Worm (Caenorhabditis elegans) whole organism, midembryonic: ENCODE measurements around the gene vwa-8.

Experiments
- T22C8.4 ChIP-seq: fragments of 200-800 bp; sonication (Bioruptor generic); IDR thresholded peaks from 2 replicates; pipeline ENCODE4 v1.3.6; 2022; ENCODE audit warnings: missing genetic modification characterization, missing compliant biosample characterization
- cog-1 ChIP-seq: sonication (generic microtip); optimal IDR thresholded peaks from 2 replicates; lab custom pipeline; 2016; ENCODE audit warnings: missing genetic modification characterization, missing compliant biosample characterization
- flt-1 ChIP-seq: fragments of 200-800 bp; sonication (Bioruptor generic); IDR thresholded peaks from 2 replicates; pipeline ENCODE4 v1.3.6; 2022; ENCODE audit warnings: missing genetic modification characterization, missing compliant biosample characterization
- klf-2 ChIP-seq: fragments of 200-800 bp; sonication (Bioruptor generic); conservative IDR thresholded peaks from 2 replicates; pipeline ENCODE4 v1.3.6; 2022; ENCODE audit warnings: missing genetic modification reagents, missing genetic modification characterization, missing compliant biosample characterization
- med-1 ChIP-seq: sonication (generic microtip); optimal IDR thresholded peaks from 2 replicates; lab custom pipeline; 2017; ENCODE audit warnings: missing genetic modification characterization, mild to moderate bottlenecking, missing compliant biosample characterization, antibody characterized with exemption, missing genetic modification reagents; ENCODE audit not compliant: insufficient read depth
- ref-1 ChIP-seq: fragments of 200-800 bp; sonication (Bioruptor generic); conservative IDR thresholded peaks from 2 replicates; pipeline ENCODE4 v1.3.6; 2022; ENCODE audit warnings: missing genetic modification reagents, missing genetic modification characterization, missing compliant biosample characterization
- tab-1 ChIP-seq: fragments of 200-800 bp; sonication (Bioruptor generic); IDR thresholded peaks from 2 replicates; pipeline ENCODE4 v1.3.6; 2022; ENCODE audit warnings: missing genetic modification characterization, missing compliant biosample characterization
- ztf-23 ChIP-seq: fragments of 200-800 bp; sonication (Bioruptor generic); IDR thresholded peaks from 2 replicates; pipeline ENCODE4 v1.3.6; 2022; ENCODE audit warnings: missing genetic modification reagents, missing genetic modification characterization, missing compliant biosample characterization
- ztf-29 ChIP-seq: fragments of 200-800 bp; sonication (Bioruptor generic); IDR thresholded peaks from 2 replicates; pipeline ENCODE4 v1.3.6; 2022; ENCODE audit warnings: missing genetic modification reagents, missing genetic modification characterization, missing compliant biosample characterization

The vwa-8 gene

DNA sequence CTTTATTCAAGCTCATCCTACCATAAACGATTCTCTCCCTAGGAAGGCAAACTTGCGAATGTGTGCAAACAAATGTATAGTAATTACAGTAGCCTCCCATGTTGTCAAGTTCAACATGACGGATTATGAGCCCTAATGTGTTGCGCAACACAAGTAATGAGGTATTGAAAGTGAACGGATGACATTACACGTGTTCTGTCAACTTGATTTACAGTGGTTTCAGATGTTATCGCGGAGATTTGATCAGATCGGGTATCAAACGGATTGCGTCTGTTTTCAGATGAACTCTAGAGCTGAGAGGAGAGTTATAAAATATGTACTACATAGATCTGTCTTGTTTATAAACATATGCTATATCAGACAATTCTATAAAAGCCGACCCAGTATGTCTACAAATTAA is 11.1 kb downstream of the vwa-8 start:
- TF ChIP-seq med-1 (GFP tag; lab: Kevin White, UChicago) (no peak), cog-1 (tag; lab: Kevin White, UChicago) (no peak), klf-2 (no peak), T22C8.4 (no peak), ztf-23 (no peak)

DNA sequence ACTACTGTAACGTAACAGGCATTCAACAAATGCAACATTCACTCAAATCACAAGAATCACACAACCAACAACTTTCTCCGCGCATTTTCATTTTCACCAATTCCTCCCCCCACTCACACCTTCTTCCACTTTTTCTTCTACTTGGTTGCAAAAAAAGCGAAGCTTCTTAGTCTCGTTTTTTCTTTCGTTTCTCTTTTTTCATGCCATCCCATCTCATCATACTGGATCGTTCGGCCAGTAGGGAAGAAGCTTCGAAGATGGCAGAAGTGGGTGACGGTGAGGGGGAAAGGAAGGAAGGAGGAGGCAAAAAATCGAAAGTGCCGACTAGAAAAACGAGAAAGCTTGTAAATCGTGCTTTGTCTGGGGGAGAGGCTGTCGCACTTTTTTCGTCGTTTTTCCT is 11.8 kb downstream of the vwa-8 start:
- TF ChIP-seq flt-1 (GFP tag; lab: Robert Waterston, UW) (no peak), klf-2 (no peak), ztf-29 (GFP tag; lab: Robert Waterston, UW) (no peak), ztf-23 (no peak), T22C8.4 (no peak), ref-1 (no peak), med-1 (GFP tag; lab: Kevin White, UChicago) (no peak), cog-1 (tag; lab: Kevin White, UChicago) (no peak), tab-1 (no peak)

DNA sequence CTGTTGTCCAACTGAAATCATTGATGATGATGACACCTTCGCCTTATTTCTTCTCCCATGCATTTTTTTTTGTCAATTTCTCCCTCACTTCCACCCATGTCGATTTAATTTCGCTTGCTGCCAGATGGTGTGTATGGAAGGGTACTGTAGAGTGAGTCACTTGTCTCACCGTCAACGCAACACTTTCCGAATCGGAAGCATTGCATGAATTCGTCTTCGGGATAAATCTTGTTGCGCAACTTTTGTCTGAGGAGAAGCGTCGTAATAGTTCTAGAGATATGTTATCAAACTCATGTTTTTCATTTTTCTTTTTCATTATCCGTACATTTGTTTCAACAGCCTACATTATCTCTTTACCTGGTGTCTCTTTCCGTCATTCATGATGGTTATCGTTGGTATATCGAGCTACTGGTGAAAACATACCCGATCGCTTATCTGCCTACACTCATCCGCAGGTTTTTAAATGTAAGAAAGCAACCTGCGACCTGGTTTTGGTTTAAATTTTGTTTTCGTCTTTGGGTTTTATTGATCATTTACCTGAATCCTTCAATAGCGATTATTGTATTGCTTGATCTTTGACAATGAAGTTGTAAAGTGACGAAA is 13.3 kb downstream of the vwa-8 start:
- TF ChIP-seq tab-1 (no peak), med-1 (GFP tag; lab: Kevin White, UChicago) (no peak), flt-1 (GFP tag; lab: Robert Waterston, UW) (no peak), ref-1 (no peak), ztf-29 (GFP tag; lab: Robert Waterston, UW) (no peak), ztf-23 (no peak), klf-2 (no peak), T22C8.4 (no peak), cog-1 (tag; lab: Kevin White, UChicago) (no peak)

DNA sequence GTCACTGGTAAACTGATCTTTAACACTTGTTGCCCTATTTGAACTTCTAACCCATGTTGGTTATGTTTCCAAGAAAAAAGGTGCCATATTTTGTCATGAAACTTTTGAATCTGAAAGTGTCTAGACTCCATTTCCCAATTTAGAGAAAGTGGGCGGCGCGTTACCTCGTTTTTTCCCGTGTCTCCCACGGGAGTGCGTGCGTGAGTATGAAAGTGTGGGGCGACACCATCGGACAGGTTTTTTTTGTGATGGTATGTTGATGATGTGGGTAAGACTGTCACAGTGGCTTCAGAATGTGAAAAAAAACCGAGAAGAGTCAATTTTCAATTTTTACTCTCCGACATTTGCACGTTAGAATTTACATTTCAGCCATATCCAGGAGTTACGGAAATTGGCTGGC is 14.5 kb downstream of the vwa-8 start:
- no peak for TF ChIP-seq cog-1 (tag; lab: Kevin White, UChicago)
- no peak for TF ChIP-seq T22C8.4
- no peak for TF ChIP-seq ztf-23
- TF ChIP-seq ref-1 = no peak
- no peak for TF ChIP-seq tab-1
- TF ChIP-seq med-1 (GFP tag; lab: Kevin White, UChicago) = no peak
- no peak for TF ChIP-seq flt-1 (GFP tag; lab: Robert Waterston, UW)
- no peak for TF ChIP-seq klf-2
- TF ChIP-seq ztf-29 (GFP tag; lab: Robert Waterston, UW) = no peak

DNA sequence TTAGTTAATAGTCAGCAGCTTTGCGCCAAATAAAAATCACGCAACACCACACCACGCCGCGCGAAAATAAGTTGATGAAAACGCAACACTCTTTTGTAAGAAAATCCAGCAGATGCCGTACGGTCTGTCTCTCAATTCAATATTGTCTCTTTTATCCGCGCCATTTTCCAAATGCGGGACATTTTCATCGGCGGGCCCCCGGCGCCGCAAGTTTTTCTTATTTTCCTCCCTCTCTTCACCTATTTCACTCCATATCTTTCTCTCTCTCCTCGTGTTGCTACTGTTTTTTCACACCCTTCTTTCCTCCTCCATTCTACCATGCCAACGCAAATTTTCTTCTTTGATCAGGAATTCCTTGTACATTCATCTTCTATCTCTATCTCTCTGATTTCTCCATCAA is 15.1 kb downstream of the vwa-8 start:
- TF ChIP-seq med-1 (GFP tag; lab: Kevin White, UChicago) (no peak), ztf-29 (GFP tag; lab: Robert Waterston, UW) (no peak), tab-1 (no peak), klf-2 (no peak), flt-1 (GFP tag; lab: Robert Waterston, UW) (no peak), T22C8.4 (no peak), ref-1 (no peak), cog-1 (tag; lab: Kevin White, UChicago) (no peak), ztf-23 (no peak)

DNA sequence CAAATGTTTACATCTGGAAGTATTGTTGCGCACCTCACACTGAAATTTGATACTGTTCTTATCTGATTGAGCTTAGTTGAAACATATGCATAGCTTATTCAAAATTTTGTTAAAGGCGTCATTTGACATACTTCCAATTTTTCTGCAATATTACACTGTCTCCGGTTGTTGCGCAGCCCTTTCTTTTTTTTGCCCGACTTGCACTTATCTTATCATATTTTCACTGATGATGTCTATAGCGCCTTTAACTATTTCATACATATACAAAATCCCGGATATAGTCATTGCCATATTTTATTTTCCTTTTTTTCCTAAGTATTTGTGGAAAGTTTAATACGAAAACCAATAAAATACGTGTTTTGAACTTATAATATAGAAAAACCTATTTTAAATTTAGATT is 15.5 kb downstream of the vwa-8 start:
- TF ChIP-seq med-1 (GFP tag; lab: Kevin White, UChicago) (no peak), T22C8.4 (no peak), ztf-29 (GFP tag; lab: Robert Waterston, UW) (no peak), ztf-23 (no peak), ref-1 (no peak), cog-1 (tag; lab: Kevin White, UChicago) (no peak)

DNA sequence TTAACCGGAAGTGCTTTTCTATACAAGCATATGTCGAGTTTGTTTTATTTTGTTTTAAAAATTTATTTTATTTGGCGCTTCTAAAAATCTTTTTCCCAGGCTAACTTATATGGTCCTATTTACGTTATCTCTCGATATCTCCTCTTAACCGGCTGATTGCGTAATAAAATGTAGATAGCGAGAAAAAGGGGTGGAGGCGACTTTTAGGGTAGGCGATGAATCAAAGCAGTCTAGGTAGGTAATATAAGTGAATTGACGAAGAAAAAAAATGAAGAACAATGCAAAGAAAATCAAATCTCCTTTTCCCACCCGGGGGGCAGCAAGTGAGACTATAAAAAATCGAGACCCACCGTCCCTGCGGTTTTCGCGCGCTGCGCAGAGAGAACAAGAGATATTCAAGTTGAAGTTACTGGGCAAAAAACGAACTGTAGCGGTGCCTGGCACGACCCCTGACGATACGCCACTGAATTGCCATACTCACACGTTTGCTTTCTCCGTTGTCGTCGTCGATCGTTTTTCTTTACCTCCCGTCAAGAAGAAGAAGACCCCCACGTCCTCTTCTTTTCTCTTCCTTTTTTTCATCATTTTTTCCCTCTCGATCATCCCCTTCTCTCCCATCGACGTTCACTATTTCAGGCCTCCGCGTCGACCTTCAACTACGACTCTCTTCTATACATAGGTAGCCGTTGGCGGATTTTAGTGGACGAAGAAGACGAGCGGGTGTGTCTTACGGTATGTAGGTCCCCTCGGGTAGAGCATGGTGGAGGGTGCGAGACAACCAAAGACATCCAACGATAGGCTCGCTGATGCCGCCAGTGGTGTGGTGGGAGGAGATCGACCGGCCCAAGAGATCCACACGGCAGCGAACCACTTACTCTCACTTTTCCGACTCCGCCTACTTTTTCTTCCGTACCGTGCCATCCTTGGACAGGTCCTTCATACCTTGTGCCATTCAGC is 16.9 kb downstream of the vwa-8 start, which contains the start of gene nhr-25:
nhr-25 (plus strand) TSS at position 637 of the 957 bp plus-strand sequence.
- TF ChIP-seq cog-1 (tag; lab: Kevin White, UChicago) (no peak), ztf-23 (no peak), tab-1 (no peak), flt-1 (GFP tag; lab: Robert Waterston, UW) (no peak), ref-1 (no peak), med-1 (GFP tag; lab: Kevin White, UChicago) (no peak)

DNA sequence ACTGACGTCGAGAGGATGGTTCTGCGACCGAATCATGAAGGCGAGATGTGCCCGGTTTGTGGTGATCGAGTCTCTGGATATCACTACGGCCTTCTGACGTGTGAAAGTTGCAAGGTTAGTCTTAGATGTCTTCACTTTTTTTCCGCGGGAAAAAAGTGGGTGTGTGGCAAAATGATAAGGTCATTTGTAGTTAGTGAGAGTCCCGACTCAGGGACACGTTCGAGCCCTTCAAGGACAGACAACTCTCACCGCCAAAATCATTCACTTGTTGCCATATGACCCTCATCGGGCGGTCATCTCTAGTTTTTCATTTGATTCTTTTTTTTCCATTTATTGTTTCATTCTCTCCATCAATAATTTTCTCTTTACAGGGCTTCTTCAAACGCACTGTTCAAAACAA is 17.6 kb downstream of the vwa-8 start:
- no peak for TF ChIP-seq ref-1
- no peak for TF ChIP-seq flt-1 (GFP tag; lab: Robert Waterston, UW)
- no peak for TF ChIP-seq cog-1 (tag; lab: Kevin White, UChicago)
- TF ChIP-seq tab-1 = no peak

DNA sequence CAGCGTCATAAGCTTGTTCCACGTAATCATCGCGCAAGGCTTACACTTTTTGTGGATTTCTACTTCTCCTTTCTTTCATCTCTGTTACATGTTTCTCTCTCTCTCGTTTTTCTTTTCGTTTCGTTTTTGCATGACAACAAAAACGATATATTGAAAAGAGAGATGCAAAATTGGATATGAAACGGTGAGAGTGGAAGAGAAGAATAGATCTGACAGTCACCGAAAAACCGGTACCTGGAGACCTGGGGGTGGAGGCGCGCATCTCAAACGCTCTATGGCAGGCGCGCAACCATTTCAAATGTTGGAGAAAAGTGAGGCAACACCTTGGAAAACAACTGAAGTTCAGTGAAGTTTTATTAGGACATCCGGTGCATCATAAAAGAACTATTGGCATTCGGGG is 18.4 kb downstream of the vwa-8 start:
- no peak for TF ChIP-seq tab-1
- no peak for TF ChIP-seq ztf-29 (GFP tag; lab: Robert Waterston, UW)

DNA sequence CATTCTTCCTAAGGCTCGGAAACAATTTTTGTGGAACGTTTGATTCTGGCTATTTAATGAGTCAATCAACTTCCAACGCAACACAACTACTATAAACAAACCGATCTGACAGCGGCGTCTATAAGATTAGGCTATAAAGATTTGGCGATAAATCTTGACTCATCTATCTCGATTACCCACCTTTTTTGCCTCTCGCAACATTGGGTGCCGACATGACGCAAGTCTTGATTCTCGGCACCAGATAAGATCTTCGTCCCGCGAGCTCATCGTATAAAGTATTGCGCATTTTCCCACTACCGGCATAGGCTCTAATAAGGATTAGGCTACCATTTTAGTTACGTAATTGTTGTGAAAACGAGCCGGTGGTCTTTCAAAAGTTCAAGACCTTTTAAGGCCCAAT is 20.6 kb downstream of the vwa-8 start:
- TF ChIP-seq flt-1 (GFP tag; lab: Robert Waterston, UW) (0 out of 2 replicates have a peak, but pooled peaks have one; percentile 54), T22C8.4 (no peak), ztf-23 (no peak)

DNA sequence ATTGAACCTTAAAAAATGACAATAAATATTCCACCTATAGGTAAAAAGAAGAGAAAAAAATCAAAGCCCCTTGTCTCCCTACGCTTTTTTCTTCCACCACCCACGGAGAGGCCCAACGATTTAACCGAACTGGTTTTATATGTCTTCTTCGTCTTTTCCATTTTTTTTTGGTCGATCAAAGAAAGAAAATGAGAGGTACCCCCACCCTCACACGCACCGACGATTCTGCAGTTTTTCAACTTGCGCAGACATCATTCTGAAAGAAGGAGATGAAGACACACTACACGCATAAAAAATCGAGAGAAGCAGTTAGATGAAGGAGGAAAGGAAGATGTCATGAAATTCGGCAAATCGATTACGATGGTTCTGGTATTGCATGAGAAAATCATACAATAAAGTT is 23.1 kb downstream of the vwa-8 start:
- no peak for TF ChIP-seq med-1 (GFP tag; lab: Kevin White, UChicago)
- no peak for TF ChIP-seq cog-1 (tag; lab: Kevin White, UChicago)
- no peak for TF ChIP-seq T22C8.4
